Worm (Caenorhabditis elegans) whole organism, young adult: Measurements from ENCODE around the gene puf-6.

Experiments
- C06A6.2 ChIP-seq: fragments of 200-800 bp; sonication (Bioruptor generic); conservative IDR thresholded peaks from 2 replicates; pipeline ENCODE4 v1.3.6; 2022; ENCODE audit warnings: missing genetic modification characterization, missing compliant biosample characterization
- F23B12.7 ChIP-seq: sonication (generic microtip); optimal IDR thresholded peaks from 2 replicates; lab custom pipeline; 2017; ENCODE audit warnings: missing genetic modification characterization, mild to moderate bottlenecking, missing compliant biosample characterization, antibody characterized with exemption, moderate library complexity; ENCODE audit not compliant: insufficient read depth
- F49E8.2 ChIP-seq: sonication (generic microtip); optimal IDR thresholded peaks from 3 replicates; lab custom pipeline; 2017; ENCODE audit warnings: missing genetic modification characterization, mild to moderate bottlenecking, missing compliant biosample characterization, antibody characterized with exemption, moderate library complexity; ENCODE audit not compliant: insufficient read depth
- aptf-3 ChIP-seq: fragments of 200-800 bp; sonication (Bioruptor generic); IDR thresholded peaks from 2 replicates; pipeline ENCODE4 v1.3.6; 2022; ENCODE audit warnings: missing genetic modification characterization, missing compliant biosample characterization
- ceh-58 ChIP-seq: fragments of 200-800 bp; sonication (Bioruptor generic); IDR thresholded peaks from 2 replicates; pipeline ENCODE4 v1.3.6; 2022; ENCODE audit warnings: missing genetic modification characterization, missing compliant biosample characterization
- chd-7 ChIP-seq: sonication (generic microtip); optimal IDR thresholded peaks from 2 replicates; lab custom pipeline; 2016; ENCODE audit warnings: mild to moderate bottlenecking, missing genetic modification characterization, moderate library complexity, missing compliant biosample characterization
- egl-44 ChIP-seq: fragments of 200-800 bp; sonication (Bioruptor generic); IDR thresholded peaks from 2 replicates; pipeline ENCODE4 v1.3.6; 2022; ENCODE audit warnings: missing genetic modification reagents, missing genetic modification characterization, missing compliant biosample characterization
- gei-17 ChIP-seq: fragments of 200-800 bp; sonication (Bioruptor generic); optimal IDR thresholded peaks from 2 replicates; lab custom pipeline; 2018; ENCODE audit warnings: mild to moderate bottlenecking, missing genetic modification characterization, missing compliant biosample characterization
- pha-4 ChIP-seq: fragments of 150-350 bp; sonication (generic microtip); optimal IDR thresholded peaks from 2 replicates; lab custom pipeline; 2014; ENCODE audit warnings: missing biosample characterization, missing genetic modification reagents, missing genetic modification characterization
- sdz-38 ChIP-seq: sonication (generic microtip); optimal IDR thresholded peaks from 2 replicates; lab custom pipeline; 2016; ENCODE audit warnings: missing genotype, missing genetic modification characterization, missing compliant biosample characterization
- sea-2 ChIP-seq: fragments of 200-800 bp; sonication (Bioruptor generic); IDR thresholded peaks from 2 replicates; pipeline ENCODE4 v1.3.6; 2022; ENCODE audit warnings: missing genetic modification characterization, missing compliant biosample characterization
- unc-62 ChIP-seq: fragments of 150-350 bp; optimal IDR thresholded peaks from 2 replicates; lab custom pipeline; 2014; ENCODE audit warnings: missing biosample characterization, missing genetic modification reagents, missing genetic modification characterization
- zim-3 ChIP-seq: sonication (generic microtip); optimal IDR thresholded peaks from 2 replicates; lab custom pipeline; 2017; ENCODE audit warnings: mild to moderate bottlenecking, missing genetic modification characterization, moderate library complexity, missing compliant biosample characterization

DNA sequence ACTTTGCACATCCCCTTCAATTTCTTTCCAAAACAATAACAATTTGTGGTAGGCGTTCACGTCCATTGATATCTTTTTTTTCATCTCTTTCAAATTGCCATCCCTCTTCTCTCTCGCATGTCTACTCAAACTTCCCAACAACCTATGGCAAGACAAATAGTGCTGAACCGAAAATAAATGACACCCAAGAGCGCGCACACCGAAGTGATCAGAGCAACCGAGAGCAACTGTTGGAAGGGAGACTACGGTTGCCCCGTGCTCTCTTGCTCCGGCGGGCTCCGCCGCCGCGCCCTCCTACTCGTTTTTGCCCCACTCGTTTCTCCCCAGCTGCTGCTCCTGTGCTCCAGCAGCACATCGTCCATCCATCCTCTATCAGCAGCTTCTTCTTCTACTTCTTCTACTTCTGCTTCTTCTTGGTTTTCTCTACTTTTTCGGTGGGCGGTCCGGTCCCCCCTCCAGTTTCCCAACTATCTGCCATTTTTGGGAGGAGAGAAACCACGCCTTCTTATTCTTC, 23.6 kb upstream of the puf-6 start:
- TF ChIP-seq egl-44 (GFP tag; lab: Robert Waterston, UW) = 0 out of 2 replicates have a peak, but pooled peaks have one; percentile 19
- TF ChIP-seq sea-2 = no peak
- no peak for TF ChIP-seq pha-4 (tag; lab: Kevin White, UChicago)
- TF ChIP-seq chd-7 (tag; lab: Kevin White, UChicago) = no peak
- no peak for TF ChIP-seq aptf-3
- no peak for TF ChIP-seq gei-17
- no peak for TF ChIP-seq unc-62 (GFP tag; lab: Kevin White, UChicago)
- no peak for TF ChIP-seq F49E8.2 (tag; lab: Kevin White, UChicago)
- TF ChIP-seq zim-3 = no peak
- TF ChIP-seq C06A6.2 (GFP tag; lab: Robert Waterston, UW) = no peak
- TF ChIP-seq ceh-58 (GFP tag; lab: Robert Waterston, UW) = no peak
- no peak for TF ChIP-seq sdz-38
- no peak for TF ChIP-seq F23B12.7
